Fruit fly (Drosophila melanogaster): ENCODE measurements around the gene Ranbp21.

DNA sequence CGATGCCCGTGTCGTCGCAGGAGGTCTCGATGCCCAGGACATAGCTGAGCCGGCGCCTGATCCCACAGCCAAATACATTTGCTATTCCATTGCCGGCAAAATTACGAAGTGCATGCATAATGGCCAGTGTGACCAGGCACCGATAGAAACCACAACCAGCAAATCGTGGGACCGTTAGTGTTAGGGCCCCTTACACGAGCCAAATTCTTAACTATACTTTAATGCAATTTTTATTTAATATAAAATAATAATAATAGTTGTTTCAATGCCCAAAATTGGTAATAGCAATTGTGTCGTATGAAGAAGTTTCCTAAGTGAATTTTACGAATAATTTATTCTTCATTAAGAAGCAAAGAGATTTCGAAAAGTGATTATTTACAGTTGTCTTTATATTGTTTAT is 49.5 kb upstream of the Ranbp21 start, which contains the start of gene Tcs4:
- TF ChIP-seq Hr78 (GFP tag; optimal IDR thresholded peaks at IDR 0.05) = no peak
- TF ChIP-seq Dif (GFP tag; optimal IDR thresholded peaks at IDR 0.05; ENCODE audit: partially characterized antibody) = peak; percentile 97
- TF ChIP-seq foxo (GFP tag; optimal IDR thresholded peaks at IDR 0.05) = no peak
- no peak for TF ChIP-seq h (GFP tag; optimal IDR thresholded peaks at IDR 0.05)
- TF ChIP-seq psq (GFP tag; optimal IDR thresholded peaks at IDR 0.05) = no peak
- no peak for TF ChIP-seq pan (optimal IDR thresholded peaks at IDR 0.05)
- no peak for TF ChIP-seq N (GFP tag; optimal IDR thresholded peaks at IDR 0.05)
- no peak for TF ChIP-seq woc (GFP tag; optimal IDR thresholded peaks at IDR 0.05)
- TF ChIP-seq br (GFP tag; optimal IDR thresholded peaks at IDR 0.05) = no peak
- TF ChIP-seq ey (GFP tag; optimal IDR thresholded peaks at IDR 0.05) = no peak
- no peak for TF ChIP-seq dmrt93B (GFP tag; optimal IDR thresholded peaks at IDR 0.05)
- TF ChIP-seq rgr (GFP tag; optimal IDR thresholded peaks at IDR 0.05) = peak; percentile 18
- TF ChIP-seq usp (GFP tag; optimal IDR thresholded peaks at IDR 0.05) = no peak

All from whole organism, wandering third instar larva.